Fruit fly (Drosophila melanogaster) S2 (cell line): Measurements from ENCODE around the gene CaMKI.

ENCODE experiments used
- CG8478 ChIP-seq: fragments of >200 bp; optimal IDR thresholded peaks from 2 replicates; lab custom pipeline; 2018
- CTCF ChIP-seq, 2 experiments: fragments of >200 bp; optimal IDR thresholded peaks; 2 replicates each; lab custom pipeline; 2018

The CaMKI gene

DNA sequence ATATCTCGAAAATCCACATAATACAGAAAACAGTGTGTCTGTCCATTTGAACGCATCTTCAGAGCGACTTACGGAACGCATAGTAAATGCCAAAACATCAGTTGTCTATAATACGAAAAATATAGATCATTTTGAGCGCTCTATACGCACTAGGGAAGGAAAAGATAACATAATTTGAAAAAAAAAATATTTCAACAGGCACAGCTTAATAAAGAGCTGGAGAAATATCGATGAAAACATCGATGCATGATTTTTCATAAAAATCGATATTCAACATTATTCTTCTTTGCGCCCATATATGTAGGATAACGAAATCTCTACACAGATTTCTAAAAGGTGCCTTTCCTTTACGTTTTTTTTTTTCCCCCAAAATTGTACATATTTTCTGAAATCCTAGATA lies 36.4 kb downstream of the CaMKI start:
- TF ChIP-seq CG8478 (no peak), CTCF (optimal IDR thresholded peaks at IDR 0.05; lab: Kevin White, UChicago) (no peak)

DNA sequence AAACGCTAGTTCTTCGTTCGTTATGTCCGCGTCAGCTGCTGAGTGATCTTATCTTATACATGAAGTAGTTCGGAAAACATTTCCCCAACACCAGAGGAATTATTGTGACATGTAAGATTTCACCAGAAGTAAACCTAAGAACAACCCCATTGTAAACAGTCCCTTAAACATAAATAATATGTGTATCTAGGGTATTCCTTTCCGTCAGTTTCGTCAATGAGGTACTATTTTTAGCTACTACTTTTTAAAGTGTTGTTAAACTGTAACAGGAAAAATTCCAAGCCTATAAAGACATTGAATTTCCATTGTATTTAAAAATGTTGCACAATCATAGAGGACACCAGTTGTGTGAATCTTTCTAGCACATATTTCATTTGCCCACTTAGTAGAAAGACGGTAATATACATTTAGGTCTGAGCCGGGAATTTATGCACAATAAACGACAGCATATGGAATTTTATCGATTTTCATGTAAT lies 37.4 kb downstream of the CaMKI start:
- TF ChIP-seq CTCF (optimal IDR thresholded peaks at IDR 0.05; lab: Kevin White, UChicago), result no peak
- no peak for TF ChIP-seq CG8478

DNA sequence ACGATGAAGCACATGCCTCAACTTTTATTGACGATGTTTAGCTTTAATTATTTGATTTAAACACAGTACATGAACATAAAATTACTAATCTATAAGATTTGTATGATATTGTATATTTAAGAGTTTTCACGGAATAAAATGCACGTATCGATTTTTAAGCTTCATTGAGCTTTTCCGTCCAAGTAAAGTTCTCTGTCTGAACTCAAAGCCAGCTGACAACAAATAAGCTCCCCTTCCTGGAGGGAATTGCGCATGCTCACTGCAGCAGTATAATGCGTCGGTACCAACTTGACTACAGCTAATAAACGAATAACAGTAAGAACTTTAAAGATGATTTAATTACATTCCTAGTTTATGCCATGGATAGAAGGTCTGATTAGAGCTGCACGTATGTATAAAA lies 38.3 kb downstream of the CaMKI start:
- TF ChIP-seq CG8478, result no peak
- no peak for TF ChIP-seq CTCF (optimal IDR thresholded peaks at IDR 0.05; lab: Kevin White, UChicago)

DNA sequence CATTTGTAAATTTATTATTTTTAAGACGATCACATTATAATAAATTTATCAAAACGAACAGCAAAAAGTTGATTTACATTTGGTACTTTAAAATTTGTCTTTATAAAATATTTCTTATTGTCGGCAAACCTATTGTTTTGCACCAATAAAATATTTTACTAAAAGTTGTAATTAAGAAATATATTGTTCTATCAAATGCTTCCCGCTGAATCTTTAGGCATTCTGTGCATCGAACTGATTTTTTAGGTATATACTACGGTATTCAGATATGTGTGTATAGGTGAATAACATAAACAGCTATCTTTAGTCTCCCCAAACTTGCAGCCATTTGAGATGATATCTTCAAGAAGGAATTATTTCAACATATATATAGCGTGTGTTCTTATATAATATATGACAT lies 40.5 kb downstream of the CaMKI start:
- TF ChIP-seq CTCF (optimal IDR thresholded peaks at IDR 0.05; lab: Kevin White, UChicago) (no peak), CG8478 (no peak)

DNA sequence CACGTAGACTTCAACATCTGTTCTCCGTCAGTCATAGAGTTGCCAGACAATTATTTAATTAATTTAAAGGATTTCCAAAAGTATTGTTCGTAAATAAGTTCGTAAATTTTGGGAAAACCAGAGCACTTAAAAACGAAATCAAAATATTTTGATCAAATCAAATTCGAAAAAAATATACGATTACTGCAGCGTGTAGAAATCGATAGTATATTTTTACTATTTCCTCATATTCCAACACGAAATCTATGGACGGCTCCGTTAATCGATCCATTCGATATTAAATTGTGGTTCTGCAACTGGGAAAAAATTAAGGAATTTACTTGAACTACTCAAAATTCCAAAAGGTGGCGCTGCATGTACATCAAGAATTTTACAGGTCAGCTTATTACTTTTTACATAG lies 41.1 kb downstream of the CaMKI start:
- no peak for TF ChIP-seq CG8478
- peak; percentile 93 to 94 for TF ChIP-seq CTCF (optimal IDR thresholded peaks at IDR 0.05; lab: Kevin White, UChicago)

DNA sequence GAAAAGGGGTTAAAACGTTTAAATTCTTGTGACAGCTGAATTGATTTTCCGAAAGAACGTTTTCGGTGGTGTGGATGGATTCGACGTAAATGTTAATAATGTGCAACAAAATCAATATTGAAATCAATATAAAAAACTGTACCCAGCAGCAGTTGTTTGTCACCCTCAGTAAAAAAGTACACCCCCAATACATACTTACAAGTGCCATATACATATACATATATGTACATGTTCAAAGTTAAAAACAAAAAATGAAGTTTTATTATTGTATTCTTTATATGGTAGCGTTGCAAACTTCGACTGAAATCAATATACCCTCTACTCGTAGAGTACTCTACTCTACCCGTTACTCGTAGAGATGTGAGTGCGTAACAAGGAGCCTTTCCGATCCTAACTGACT lies 42.2 kb downstream of the CaMKI start:
- TF ChIP-seq CTCF (optimal IDR thresholded peaks at IDR 0.05; lab: Kevin White, UChicago), result no peak
- no peak for TF ChIP-seq CG8478

DNA sequence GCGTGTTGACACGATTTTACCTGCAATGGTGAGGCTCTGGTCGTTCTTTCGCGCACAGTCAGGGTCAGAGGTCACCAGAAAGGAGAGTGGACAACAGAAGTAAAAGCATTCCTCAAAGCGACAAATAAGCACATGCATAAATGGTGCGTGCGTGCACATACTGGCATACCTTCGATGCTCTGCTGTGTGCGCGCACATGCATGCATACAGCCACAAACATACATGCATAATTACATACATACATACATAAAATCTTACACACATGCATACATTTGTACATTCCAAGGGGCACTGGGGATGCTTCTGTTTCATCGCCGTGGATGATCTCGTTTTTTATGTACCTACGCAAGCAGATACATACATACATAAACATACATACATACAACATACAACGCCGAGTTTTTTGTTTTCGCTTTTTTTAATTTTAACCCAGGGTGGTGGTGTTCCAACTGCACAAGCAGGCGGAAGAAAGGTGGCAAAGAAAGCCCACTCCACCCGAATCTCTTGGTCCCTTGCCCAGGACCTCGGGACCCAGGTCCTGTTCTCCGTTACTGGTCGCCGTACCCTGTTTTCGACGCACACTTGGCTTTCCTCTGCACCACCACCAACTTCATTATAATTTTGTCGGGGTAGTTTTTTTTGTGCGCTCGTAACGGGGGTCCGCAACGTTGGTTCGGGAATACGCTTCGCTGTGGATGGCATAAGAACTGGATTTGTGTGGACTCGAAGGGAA lies 43.7 kb downstream of the CaMKI start, which contains the start of gene Asator:
TSS of gene Asator (minus strand) at position 167 of the 733 bp plus-strand sequence.
- TF ChIP-seq CTCF (optimal IDR thresholded peaks at IDR 0.05; lab: Kevin White, UChicago) (peak in 1 of 2 experiments; percentile 13), CG8478 (no peak)

DNA sequence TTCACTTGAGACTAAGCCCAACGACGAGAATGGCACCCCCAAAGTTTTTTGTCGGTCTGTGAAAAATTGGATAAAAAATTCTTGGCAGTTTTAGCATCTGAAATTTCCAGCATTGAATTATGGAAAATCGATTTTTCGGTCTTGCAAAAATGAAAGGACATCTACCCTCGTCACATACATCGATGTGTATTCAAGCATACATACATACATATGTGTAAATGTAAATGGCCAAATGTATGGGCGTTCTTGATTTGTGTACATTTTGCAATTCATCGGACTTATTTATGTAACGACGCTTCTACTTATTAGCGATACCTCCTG lies 44.2 kb downstream of the CaMKI start:
- no peak for TF ChIP-seq CG8478

DNA sequence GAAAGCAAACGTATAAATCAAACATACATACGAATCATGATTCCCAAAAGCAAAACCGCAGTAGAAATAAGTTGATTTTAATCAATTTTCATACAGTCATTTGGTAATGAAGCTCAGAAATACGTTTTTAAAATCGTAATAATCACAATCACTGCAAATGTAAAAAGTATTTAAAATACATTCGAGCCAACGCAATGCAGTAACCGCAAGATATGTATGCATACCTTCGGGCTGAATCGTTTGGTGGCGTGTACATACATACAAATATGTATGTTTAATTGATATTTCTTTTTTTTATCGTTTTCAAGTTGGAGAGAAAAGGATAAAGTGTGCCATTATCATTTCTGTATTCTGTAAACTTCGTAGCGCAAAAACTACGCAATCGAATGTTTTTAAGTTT lies 44.8 kb downstream of the CaMKI start:
- TF ChIP-seq CTCF (optimal IDR thresholded peaks at IDR 0.05; lab: Kevin White, UChicago), result peak in 1 of 2 experiments; percentile 21
- no peak for TF ChIP-seq CG8478

DNA sequence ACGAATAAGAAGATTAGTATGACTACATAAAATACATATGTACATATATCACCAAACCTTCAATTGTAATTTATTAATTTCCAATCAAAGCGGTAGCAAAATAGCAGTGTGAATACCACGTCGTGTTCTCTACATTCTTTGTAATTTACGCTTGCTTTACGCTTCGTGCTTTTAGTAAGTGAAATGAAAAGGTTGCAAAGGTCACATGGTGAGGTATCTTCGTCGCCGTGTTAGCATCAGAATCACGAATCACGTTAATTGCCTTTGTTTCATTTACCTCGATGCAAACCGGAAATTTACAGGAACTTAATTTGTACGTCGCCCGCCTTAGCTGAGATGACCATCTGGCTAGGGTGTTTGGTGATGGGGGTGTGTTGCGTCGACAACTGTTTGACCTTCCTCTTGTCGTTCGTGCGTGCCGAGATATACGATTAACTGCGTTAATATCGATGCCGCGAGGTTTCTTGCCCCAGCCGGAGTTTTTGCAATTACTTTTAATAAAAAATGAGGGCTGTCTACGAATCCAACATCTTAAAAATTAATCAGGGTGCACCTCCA lies 45.5 kb downstream of the CaMKI start:
- peak in 1 of 2 experiments; percentile 9 for TF ChIP-seq CTCF (optimal IDR thresholded peaks at IDR 0.05; lab: Kevin White, UChicago)
- TF ChIP-seq CG8478, result no peak

DNA sequence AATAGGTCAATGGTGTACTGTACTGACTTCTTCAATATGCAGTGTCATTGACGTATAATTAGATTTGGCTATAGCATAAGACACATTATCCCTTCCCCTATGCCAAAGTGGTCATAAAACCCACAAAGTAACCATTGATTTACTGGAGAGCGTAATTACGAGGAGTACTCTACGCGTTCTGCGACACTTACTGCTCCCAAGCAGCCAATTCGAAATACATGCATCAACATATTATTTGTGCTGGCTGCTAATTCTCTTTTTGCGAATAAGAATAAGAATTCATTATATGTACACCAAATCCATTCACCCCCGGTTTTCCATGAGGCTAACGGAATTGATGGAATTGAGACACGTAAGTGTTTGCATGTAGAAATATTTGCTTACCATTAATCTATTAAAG lies 47.3 kb downstream of the CaMKI start:
- TF ChIP-seq CTCF (optimal IDR thresholded peaks at IDR 0.05; lab: Kevin White, UChicago), result no peak
- TF ChIP-seq CG8478, result no peak

DNA sequence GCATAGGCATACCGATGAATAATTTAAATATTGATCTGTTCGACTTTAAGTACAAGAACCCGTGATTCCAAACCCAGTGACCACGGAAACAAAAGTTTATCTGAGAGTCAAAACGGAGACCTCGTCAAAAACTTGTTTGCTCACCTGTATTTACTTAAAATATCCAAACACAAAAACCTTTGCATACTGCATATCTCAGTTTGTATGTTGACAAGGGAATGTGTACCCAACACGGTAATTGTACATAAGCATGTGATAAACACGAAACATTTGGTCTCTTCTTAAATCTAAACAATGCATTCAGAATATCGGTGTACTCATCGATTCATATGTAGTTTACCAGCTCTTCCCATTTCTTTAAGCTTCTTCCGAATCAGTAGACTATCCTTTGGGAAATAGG lies 52.4 kb downstream of the CaMKI start:
- no peak for TF ChIP-seq CTCF (optimal IDR thresholded peaks at IDR 0.05; lab: Kevin White, UChicago)
- no peak for TF ChIP-seq CG8478

DNA sequence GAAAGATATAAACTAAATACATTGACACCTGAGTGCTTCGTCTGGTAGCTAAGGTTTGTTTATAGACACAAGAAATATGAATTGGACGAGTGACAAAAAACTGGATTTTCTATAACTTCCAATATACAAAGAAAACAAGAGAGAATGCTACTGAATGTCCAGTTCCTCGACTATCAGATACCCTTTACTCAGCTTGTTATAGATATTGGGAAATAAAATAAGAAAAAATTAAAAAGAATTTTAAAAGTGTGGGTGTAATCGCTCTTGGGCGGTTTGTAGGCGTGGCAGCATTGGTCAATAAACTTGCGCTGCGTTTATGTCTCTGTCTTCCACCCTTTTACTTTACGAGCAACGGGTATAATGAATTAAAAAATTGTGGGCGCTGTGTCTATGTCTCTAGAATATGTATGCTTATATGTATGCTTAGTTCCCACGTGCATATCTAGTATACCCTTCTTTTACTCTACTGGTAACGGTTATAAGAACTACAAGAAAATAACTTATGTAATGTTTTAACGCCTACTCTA lies 53.1 kb downstream of the CaMKI start:
- TF ChIP-seq CG8478 (no peak), CTCF (optimal IDR thresholded peaks at IDR 0.05; lab: Kevin White, UChicago) (no peak)

DNA sequence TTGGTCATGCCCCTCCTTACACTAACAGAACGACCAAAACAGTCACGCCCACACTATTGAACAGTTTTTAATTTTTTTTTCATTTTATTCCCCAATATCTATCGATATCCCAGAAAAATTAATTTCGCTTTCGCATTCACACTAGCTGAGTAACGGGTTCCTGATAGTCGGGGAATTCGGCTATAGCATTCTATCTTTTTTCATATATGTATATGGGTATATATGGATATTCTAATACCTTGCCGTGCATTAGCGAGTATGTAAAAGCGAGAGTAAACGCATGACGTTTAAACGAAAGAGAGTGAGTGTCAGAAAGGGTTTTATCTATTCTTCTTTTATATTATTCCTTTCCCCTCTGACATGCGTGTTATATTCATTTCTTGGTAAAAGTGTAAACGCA lies 53.8 kb downstream of the CaMKI start:
- no peak for TF ChIP-seq CTCF (optimal IDR thresholded peaks at IDR 0.05; lab: Kevin White, UChicago)
- no peak for TF ChIP-seq CG8478

DNA sequence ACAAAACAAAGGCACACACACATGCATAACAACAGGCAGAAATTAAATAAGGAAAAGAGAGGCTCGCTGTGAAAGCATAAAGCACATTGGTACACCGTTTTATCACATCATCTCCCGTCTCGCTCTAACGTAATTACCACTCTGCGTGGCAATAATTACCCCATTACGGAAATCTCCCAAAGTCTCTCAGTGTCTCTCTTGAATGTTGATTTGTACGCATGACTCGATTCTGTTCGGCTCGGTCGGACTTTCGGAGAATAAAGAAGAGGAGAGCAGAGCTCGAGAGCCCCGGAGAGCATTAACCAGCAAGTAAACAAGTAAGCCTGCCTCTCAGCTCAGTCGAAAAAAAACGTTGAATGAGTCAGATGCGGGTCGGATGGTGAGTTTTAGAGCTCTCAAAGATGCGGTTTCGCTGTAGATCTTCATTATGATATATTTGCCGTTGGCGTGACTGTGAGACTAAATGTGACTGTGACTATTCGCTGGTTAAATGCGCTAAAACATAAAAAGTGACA lies 56.2 kb downstream of the CaMKI start, which contains the start of gene zfh2:
TSS of gene zfh2 (plus strand) at position 332 of the 515 bp plus-strand sequence.
- no peak for TF ChIP-seq CTCF (optimal IDR thresholded peaks at IDR 0.05; lab: Kevin White, UChicago)
- no peak for TF ChIP-seq CG8478

DNA sequence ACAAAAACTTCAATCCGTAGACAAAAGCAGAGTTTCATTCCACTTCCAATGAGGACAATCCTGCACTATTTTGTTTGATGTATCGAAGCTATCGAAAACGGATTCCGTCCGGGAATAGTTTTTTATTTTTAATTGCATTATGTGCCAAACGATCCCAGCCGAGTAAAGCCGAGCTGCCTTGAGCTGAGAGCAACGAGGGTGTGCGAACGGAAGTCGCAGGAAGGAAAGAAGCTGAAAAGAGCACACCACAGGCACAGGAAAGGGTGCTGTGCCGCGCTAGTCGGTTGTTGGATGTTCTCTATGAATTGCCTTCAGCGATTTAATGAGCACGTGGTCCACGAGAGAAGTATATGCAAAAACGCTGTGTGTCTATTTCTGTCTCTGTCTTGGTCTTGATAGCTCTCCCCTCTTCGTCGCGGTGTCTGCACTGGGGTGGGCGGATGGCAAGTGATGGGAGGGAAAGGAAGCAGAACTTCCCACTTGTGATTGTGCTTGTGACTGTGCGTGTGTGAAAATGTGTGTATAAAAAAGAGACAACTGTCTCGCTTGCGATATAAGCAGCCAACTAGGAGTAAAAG lies 57.3 kb downstream of the CaMKI start:
- no peak for TF ChIP-seq CTCF (optimal IDR thresholded peaks at IDR 0.05; lab: Kevin White, UChicago)
- no peak for TF ChIP-seq CG8478
